Worm (Caenorhabditis elegans): ENCODE data around the gene col-130.

The col-130 gene

ce11 chrIV:12396645-12397258 is 31.6 kb downstream of the col-130 start:
- TF ChIP-seq ceh-31 (tag; optimal IDR thresholded peaks at IDR 0.05) (peak; percentile 19), nfya-1 (tag; optimal IDR thresholded peaks at IDR 0.05) (peak; percentile 20), unc-86 (tag; optimal IDR thresholded peaks at IDR 0.05) (no peak), ref-2 (tag; optimal IDR thresholded peaks at IDR 0.05) (peak; percentile 54)

DNA sequence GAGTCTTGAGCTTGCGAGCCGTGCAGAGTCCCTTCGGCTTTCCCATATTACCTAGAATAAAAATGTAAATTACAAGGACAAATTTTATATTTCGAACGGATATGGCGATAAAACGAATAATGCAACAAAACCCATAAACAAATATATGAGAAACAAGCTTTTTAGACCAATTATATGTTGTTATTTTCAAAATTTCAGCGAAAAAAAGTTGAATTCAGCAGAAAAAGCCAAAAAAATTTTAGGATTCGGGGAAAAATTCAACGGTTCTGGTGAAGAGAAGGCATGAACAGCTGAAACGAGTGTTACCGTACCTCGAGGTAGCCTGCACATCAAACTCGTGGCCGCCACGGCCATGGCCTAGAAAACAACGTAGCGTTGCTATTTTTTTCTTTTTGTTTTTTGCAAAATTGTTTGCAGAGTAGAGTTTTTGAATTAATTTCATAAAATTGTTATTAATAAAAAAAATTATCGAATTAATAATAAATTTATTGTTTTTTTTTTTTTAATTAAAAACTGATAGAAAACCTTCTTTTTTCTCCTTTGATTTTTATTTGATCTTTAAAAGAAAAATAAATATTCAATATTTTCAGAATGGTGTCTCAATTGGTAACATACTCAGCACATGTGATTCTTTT is 37.2 kb downstream of the col-130 start, which contains the start of the genes rps-23 and dpm-3:
TSS of gene rps-23 (minus strand) at position 51 of the 635 bp plus-strand sequence.
TSS of gene dpm-3 (plus strand) at position 585 of the 635 bp plus-strand sequence.
- no peak for TF ChIP-seq ceh-19 (GFP tag; optimal IDR thresholded peaks at IDR 0.05)
- TF ChIP-seq ahr-1 (tag; optimal IDR thresholded peaks at IDR 0.05) = no peak
- no peak for TF ChIP-seq fkh-10 (GFP tag; optimal IDR thresholded peaks at IDR 0.05)
- TF ChIP-seq sdc-2 (tag; optimal IDR thresholded peaks at IDR 0.05) = peak; percentile 6
- peak; percentile 57 for TF ChIP-seq hlh-13 (GFP tag; optimal IDR thresholded peaks at IDR 0.05)
- no peak for TF ChIP-seq pat-9 (tag; optimal IDR thresholded peaks at IDR 0.05)
- no peak for TF ChIP-seq pros-1 (tag; optimal IDR thresholded peaks at IDR 0.05)
- TF ChIP-seq C38D4.7 (GFP tag; optimal IDR thresholded peaks at IDR 0.05) = no peak
- TF ChIP-seq syd-9 (tag; optimal IDR thresholded peaks at IDR 0.05) = no peak
- no peak for TF ChIP-seq ceh-24 (tag; optimal IDR thresholded peaks at IDR 0.05)
- peak; percentile 64 for TF ChIP-seq tbx-7 (tag; optimal IDR thresholded peaks at IDR 0.05)
- TF ChIP-seq ets-4 (tag; optimal IDR thresholded peaks at IDR 0.05) = peak; percentile 93
- no peak for TF ChIP-seq sox-4 (tag; optimal IDR thresholded peaks at IDR 0.05)
- TF ChIP-seq ceh-2 (tag; optimal IDR thresholded peaks at IDR 0.05) = peak; percentile 90
- TF ChIP-seq eyg-1 (tag; optimal IDR thresholded peaks at IDR 0.05) = peak; percentile 19
- no peak for TF ChIP-seq nhr-232 (tag; optimal IDR thresholded peaks at IDR 0.05)
- 0 out of 2 replicates have a peak, but pooled peaks have one; percentile 22 for TF ChIP-seq unc-3 (GFP tag; conservative IDR thresholded peaks at IDR 0.05)
- TF ChIP-seq unc-3 (tag; optimal IDR thresholded peaks at IDR 0.05) = no peak
- peak; percentile 82 for TF ChIP-seq rnt-1 (tag; optimal IDR thresholded peaks at IDR 0.05)
- TF ChIP-seq K02D7.2 (tag; optimal IDR thresholded peaks at IDR 0.05) = no peak
- TF ChIP-seq mec-3 (tag; optimal IDR thresholded peaks at IDR 0.05; ENCODE audit: borderline replicate concordance) = no peak
- TF ChIP-seq npax-4 (tag; optimal IDR thresholded peaks at IDR 0.05) = no peak
- peak; percentile 92 for TF ChIP-seq C08G9.2 (tag; optimal IDR thresholded peaks at IDR 0.05)
- peak; percentile 48 for TF ChIP-seq unc-86 (tag; optimal IDR thresholded peaks at IDR 0.05)
- TF ChIP-seq ceh-30 (tag; optimal IDR thresholded peaks at IDR 0.05) = peak; percentile 13
- no peak for TF ChIP-seq ceh-9 (tag; optimal IDR thresholded peaks at IDR 0.05)
- TF ChIP-seq zip-5 (tag; optimal IDR thresholded peaks at IDR 0.05) = peak; percentile 94
- TF ChIP-seq sox-2 (GFP tag; IDR thresholded peaks at IDR 0.05) = no peak
- TF ChIP-seq ceh-22 (tag; optimal IDR thresholded peaks at IDR 0.05) = no peak
- TF ChIP-seq ceh-45 (GFP tag; IDR thresholded peaks at IDR 0.05) = no peak
- TF ChIP-seq hlh-15 (tag; optimal IDR thresholded peaks at IDR 0.05) = no peak
- TF ChIP-seq unc-55 (GFP tag; optimal IDR thresholded peaks at IDR 0.05) = peak; percentile 46
- TF ChIP-seq ref-2 (tag; optimal IDR thresholded peaks at IDR 0.05) = peak; percentile 70
- TF ChIP-seq dmd-4 (tag; optimal IDR thresholded peaks at IDR 0.05; ENCODE audit: borderline replicate concordance) = no peak
- TF ChIP-seq ceh-48 (tag; optimal IDR thresholded peaks at IDR 0.05) = no peak
- TF ChIP-seq pqm-1 (tag; optimal IDR thresholded peaks at IDR 0.05) = peak; percentile 49
- TF ChIP-seq pha-4 (tag; optimal IDR thresholded peaks at IDR 0.05) = no peak
- TF ChIP-seq fkh-6 (tag; optimal IDR thresholded peaks at IDR 0.05) = peak; percentile 76
- peak; percentile 62 for TF ChIP-seq dve-1 (tag; optimal IDR thresholded peaks at IDR 0.05)
- no peak for TF ChIP-seq K09A11.1 (tag; optimal IDR thresholded peaks at IDR 0.05; ENCODE audit: insufficient read depth)
- TF ChIP-seq ztf-16 (tag; optimal IDR thresholded peaks at IDR 0.05) = peak; percentile 38
- TF ChIP-seq elt-2 (tag; optimal IDR thresholded peaks at IDR 0.05) = peak; percentile 70
- peak; percentile 37 for TF ChIP-seq F13H6.1 (tag; optimal IDR thresholded peaks at IDR 0.05)
- no peak for TF ChIP-seq elt-4 (tag; optimal IDR thresholded peaks at IDR 0.05)
- TF ChIP-seq ama-1 (optimal IDR thresholded peaks at IDR 0.05) = no peak
- peak; percentile 26 for TF ChIP-seq che-1 (tag; optimal IDR thresholded peaks at IDR 0.05)
- TF ChIP-seq ceh-18 (tag; optimal IDR thresholded peaks at IDR 0.05) = peak; percentile 64
- peak; percentile 20 for TF ChIP-seq hlh-6 (tag; optimal IDR thresholded peaks at IDR 0.05)

Measured in whole organism, late embryonic.